Worm (Caenorhabditis elegans) whole organism, L4/young adult: ENCODE measurements around the gene C28H8.8.

Experiments used
- W03F9.2 ChIP-seq: fragments of 150-350 bp; optimal IDR thresholded peaks from 2 replicates; lab custom pipeline; 2014; ENCODE audit warnings: missing biosample characterization, missing genetic modification characterization
- dao-5 ChIP-seq: sonication (generic microtip); optimal IDR thresholded peaks from 2 replicates; lab custom pipeline; 2016; ENCODE audit warnings: missing genotype, missing genetic modification characterization, moderate library complexity, missing compliant biosample characterization
- him-1 ChIP-seq: sonication (generic microtip); optimal IDR thresholded peaks from 2 replicates; lab custom pipeline; 2016; ENCODE audit warnings: missing genotype, missing genetic modification reagents, missing genetic modification characterization, missing compliant biosample characterization

DNA sequence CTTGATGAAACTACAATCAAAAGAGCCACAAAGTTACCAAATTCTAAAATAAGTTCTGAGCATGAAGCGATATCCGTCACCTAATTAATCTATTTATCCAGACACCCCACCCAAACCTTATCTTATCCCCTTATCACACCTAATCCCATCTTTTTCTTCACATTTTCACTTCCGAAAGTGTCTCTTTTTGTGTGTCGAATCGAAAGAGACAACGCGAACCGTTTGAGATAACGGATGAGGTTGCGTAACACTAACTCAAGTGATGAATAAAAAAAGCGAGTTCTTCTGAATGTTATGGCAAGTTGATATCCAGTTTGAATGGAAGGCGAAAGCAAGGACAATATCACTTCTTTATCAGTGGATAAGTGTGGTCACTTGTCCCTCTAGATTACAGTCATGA, 5.1 kb downstream of the C28H8.8 start:
- TF ChIP-seq W03F9.2 (tag; lab: Kevin White, UChicago) (no peak), dao-5 (tag; lab: Kevin White, UChicago) (no peak), him-1 (tag; lab: Kevin White, UChicago) (no peak)
